Fruit fly (Drosophila melanogaster): ENCODE results near the gene CG33695.

- TF ChIP-seq CG11617 (GFP tag; optimal IDR thresholded peaks at IDR 0.05) (no peak), CG14711 (tag; optimal IDR thresholded peaks at IDR 0.05) (no peak), ovo (GFP tag; optimal IDR thresholded peaks at IDR 0.05) (no peak), Hr96 (GFP tag; optimal IDR thresholded peaks at IDR 0.05) (no peak), pad (GFP tag; optimal IDR thresholded peaks at IDR 0.05) (no peak), Crg-1 (GFP tag; optimal IDR thresholded peaks at IDR 0.05) (no peak)
These were observed 18.7 kb downstream of the CG33695 start for dm6 chr2L:11296483-11296882.
